Fruit fly (Drosophila melanogaster) whole organism, embryonic: Measurements from ENCODE around the gene ninaE.
A peak's percentile ranks its signal among the peaks of the same experiment; 100 is the strongest.

Source experiments
- Adf1 ChIP-seq: fragments of 200-800 bp; sonication (Bioruptor generic); IDR thresholded peaks from 2 replicates; pipeline ENCODE4 v1.3.6; 2022; ENCODE audit warnings: missing biosample characterization, missing genetic modification characterization
- Aef1 ChIP-seq: fragments of 200-800 bp; sonication (Bioruptor generic); IDR thresholded peaks from 3 replicates; pipeline ENCODE4 v1.3.6; 2022; ENCODE audit warnings: missing biosample characterization, missing genetic modification characterization
- BtbVII ChIP-seq: fragments of 200-800 bp; sonication (Bioruptor generic); optimal IDR thresholded peaks from 3 replicates; lab custom pipeline; 2017; ENCODE audit warnings: missing biosample characterization, mild to moderate bottlenecking, missing genetic modification characterization
- Bteb2 ChIP-seq: fragments of 200-800 bp; sonication (Bioruptor generic); optimal IDR thresholded peaks from 2 replicates; lab custom pipeline; 2016; ENCODE audit warnings: missing biosample characterization, missing genetic modification characterization
- CG10274 ChIP-seq: fragments of 200-800 bp; sonication (Bioruptor generic); optimal IDR thresholded peaks from 3 replicates; lab custom pipeline; 2017; ENCODE audit warnings: missing biosample characterization, mild to moderate bottlenecking, missing genetic modification characterization
- CG12942 ChIP-seq: fragments of 200-800 bp; sonication (Bioruptor generic); optimal IDR thresholded peaks from 3 replicates; lab custom pipeline; 2016; ENCODE audit warnings: missing biosample characterization, missing genetic modification characterization
- CG13775 ChIP-seq: fragments of 200-800 bp; sonication (Bioruptor generic); optimal IDR thresholded peaks from 3 replicates; lab custom pipeline; 2017; ENCODE audit warnings: missing biosample characterization, mild to moderate bottlenecking, missing genetic modification characterization
- CG15073 ChIP-seq: fragments of 200-800 bp; sonication (Bioruptor generic); optimal IDR thresholded peaks from 2 replicates; lab custom pipeline; 2016; ENCODE audit warnings: missing biosample characterization, missing genetic modification characterization
- CG15696 ChIP-seq: fragments of 200-800 bp; sonication (Bioruptor generic); optimal IDR thresholded peaks from 2 replicates; lab custom pipeline; 2019; ENCODE audit warnings: missing biosample characterization, mild to moderate bottlenecking, missing genetic modification characterization, moderate library complexity
- CG1647 ChIP-seq: fragments of 200-800 bp; sonication (Bioruptor generic); optimal IDR thresholded peaks from 3 replicates; lab custom pipeline; 2016; ENCODE audit warnings: missing biosample characterization, missing genetic modification characterization
- CG16779 ChIP-seq: fragments of 200-800 bp; sonication (Bioruptor generic); IDR thresholded peaks from 2 replicates; pipeline ENCODE4 v1.3.6; 2022; ENCODE audit warnings: missing biosample characterization, missing genetic modification characterization
- CG2202 ChIP-seq: fragments of 200-800 bp; sonication (Bioruptor generic); optimal IDR thresholded peaks from 2 replicates; lab custom pipeline; 2018; ENCODE audit warnings: missing biosample characterization, mild to moderate bottlenecking, missing genetic modification characterization
- CG30020 ChIP-seq: fragments of 200-800 bp; optimal IDR thresholded peaks from 2 replicates; lab custom pipeline; 2019; ENCODE audit warnings: missing biosample characterization, mild to moderate bottlenecking, missing genetic modification characterization, moderate library complexity
- CG34422 ChIP-seq: fragments of 200-800 bp; sonication (Bioruptor generic); IDR thresholded peaks from 3 replicates; pipeline ENCODE4 v1.3.6; 2022; ENCODE audit warnings: missing biosample characterization, missing genetic modification characterization
- CG3838 ChIP-seq: fragments of 200-800 bp; sonication (Bioruptor generic); optimal IDR thresholded peaks from 3 replicates; lab custom pipeline; 2016; ENCODE audit warnings: missing biosample characterization, missing genetic modification characterization
- CG6175 ChIP-seq: fragments of 200-800 bp; sonication (Bioruptor generic); IDR thresholded peaks from 3 replicates; pipeline ENCODE4 v1.3.6; 2022; ENCODE audit warnings: missing biosample characterization, missing genetic modification characterization
- CG6765 ChIP-seq: fragments of 200-800 bp; sonication (Bioruptor generic); optimal IDR thresholded peaks from 3 replicates; lab custom pipeline; 2017; ENCODE audit warnings: missing biosample characterization, mild to moderate bottlenecking, missing genetic modification characterization
- CG7745 ChIP-seq: fragments of 200-800 bp; sonication (Bioruptor generic); optimal IDR thresholded peaks from 2 replicates; lab custom pipeline; 2018; ENCODE audit warnings: missing biosample characterization, mild to moderate bottlenecking, missing genetic modification characterization, moderate library complexity
- CG7928 ChIP-seq: fragments of 200-800 bp; sonication (Bioruptor generic); optimal IDR thresholded peaks from 2 replicates; lab custom pipeline; 2017; ENCODE audit warnings: missing biosample characterization, mild to moderate bottlenecking, missing genetic modification characterization
- CG7987 ChIP-seq: fragments of 200-800 bp; sonication (Bioruptor generic); optimal IDR thresholded peaks from 2 replicates; lab custom pipeline; 2018; ENCODE audit warnings: missing biosample characterization, mild to moderate bottlenecking, missing genetic modification characterization, moderate library complexity
- CG8924 ChIP-seq: fragments of 200-800 bp; optimal IDR thresholded peaks from 3 replicates; lab custom pipeline; 2019; ENCODE audit warnings: missing biosample characterization, mild to moderate bottlenecking, missing genetic modification characterization, moderate library complexity
- CG9609 ChIP-seq: fragments of 200-800 bp; sonication (Bioruptor generic); optimal IDR thresholded peaks from 3 replicates; lab custom pipeline; 2016; ENCODE audit warnings: missing biosample characterization, missing genetic modification characterization
- D19B ChIP-seq: fragments of 200-800 bp; sonication (Bioruptor generic); optimal IDR thresholded peaks from 2 replicates; lab custom pipeline; 2017; ENCODE audit warnings: missing biosample characterization, mild to moderate bottlenecking, missing genetic modification characterization
- Dek ChIP-seq: fragments of 200-800 bp; sonication (Bioruptor generic); optimal IDR thresholded peaks from 3 replicates; lab custom pipeline; 2019; ENCODE audit warnings: missing biosample characterization, mild to moderate bottlenecking, missing genetic modification characterization, moderate library complexity
- Dll ChIP-seq: fragments of 200-800 bp; sonication (Bioruptor generic); IDR thresholded peaks from 4 replicates; pipeline ENCODE4 v1.3.6; 2022; ENCODE audit warnings: missing biosample characterization, missing genetic modification characterization; ENCODE audit not compliant: partially characterized antibody
- Drgx ChIP-seq: fragments of 200-800 bp; sonication (Bioruptor generic); IDR thresholded peaks from 2 replicates; pipeline ENCODE4 v1.3.6; 2022; ENCODE audit warnings: missing biosample characterization, missing genetic modification characterization
- HLHmδ ChIP-seq: fragments of 200-800 bp; sonication (Bioruptor generic); optimal IDR thresholded peaks from 2 replicates; lab custom pipeline; 2018; ENCODE audit warnings: missing biosample characterization, mild to moderate bottlenecking, missing genetic modification characterization, moderate library complexity
- Lhr ChIP-seq: fragments of 200-800 bp; sonication (Bioruptor generic); optimal IDR thresholded peaks from 3 replicates; lab custom pipeline; 2017; ENCODE audit warnings: mild to moderate bottlenecking, missing biosample characterization, missing genetic modification reagents, missing genetic modification characterization
- Meics ChIP-seq: fragments of 200-800 bp; sonication (Bioruptor generic); optimal IDR thresholded peaks from 2 replicates; lab custom pipeline; 2017; ENCODE audit warnings: missing biosample characterization, mild to moderate bottlenecking, missing genetic modification characterization
- Mrtf ChIP-seq: fragments of 200-800 bp; sonication (Bioruptor generic); IDR thresholded peaks from 3 replicates; pipeline ENCODE4 v1.3.6; 2022; ENCODE audit warnings: missing biosample characterization, missing genetic modification characterization
- Oli ChIP-seq: fragments of 200-800 bp; sonication (Bioruptor generic); optimal IDR thresholded peaks from 2 replicates; lab custom pipeline; 2018; ENCODE audit warnings: missing biosample characterization, mild to moderate bottlenecking, missing genetic modification characterization, moderate library complexity
- Scr ChIP-seq: fragments of 200-800 bp; sonication (Bioruptor generic); IDR thresholded peaks from 2 replicates; pipeline ENCODE4 v1.3.6; 2022; ENCODE audit warnings: missing biosample characterization, missing genetic modification characterization; ENCODE audit not compliant: partially characterized antibody
- Stat92E ChIP-seq, 3 experiments: fragments of >200 bp in 2 of 3; fragments of 200-800 bp in 1 of 3; sonication (Bioruptor generic) in 1 of 3; optimal IDR thresholded peaks; 2 replicates each; lab custom pipeline; 2017 to 2019; ENCODE audit warnings: missing biosample characterization in 3 of 3, missing genetic modification characterization in 3 of 3, mild to moderate bottlenecking in 1 of 3, moderate library complexity in 1 of 3
- al ChIP-seq: fragments of 200-800 bp; sonication (Bioruptor generic); IDR thresholded peaks from 2 replicates; pipeline ENCODE4 v1.3.6; 2022; ENCODE audit warnings: missing biosample characterization, missing genetic modification characterization
- br ChIP-seq: fragments of >200 bp; optimal IDR thresholded peaks from 2 replicates; lab custom pipeline; 2017
- chm ChIP-seq: fragments of 200-800 bp; sonication (Bioruptor generic); IDR thresholded peaks from 2 replicates; pipeline ENCODE4 v1.3.6; 2022; ENCODE audit warnings: missing biosample characterization, missing genetic modification characterization
- dmrt11E ChIP-seq: fragments of 200-800 bp; sonication (Bioruptor generic); optimal IDR thresholded peaks from 3 replicates; lab custom pipeline; 2018; ENCODE audit warnings: missing biosample characterization, mild to moderate bottlenecking, missing genetic modification characterization, moderate library complexity
- en ChIP-seq: fragments of 200-800 bp; sonication (Bioruptor generic); optimal IDR thresholded peaks from 2 replicates; lab custom pipeline; 2016; ENCODE audit warnings: missing biosample characterization, missing genetic modification characterization
- insv ChIP-seq, 2 experiments: fragments of 200-800 bp; sonication (Bioruptor generic); optimal IDR thresholded peaks; 3 replicates each; lab custom pipeline; 2016 to 2018; ENCODE audit warnings: missing biosample characterization in 2 of 2, missing genetic modification characterization in 2 of 2
- kay ChIP-seq: fragments of 200-800 bp; sonication (Bioruptor generic); optimal IDR thresholded peaks from 2 replicates; lab custom pipeline; 2016; ENCODE audit warnings: missing biosample characterization, missing genetic modification characterization
- ken ChIP-seq: fragments of 200-800 bp; sonication (Bioruptor generic); IDR thresholded peaks from 3 replicates; pipeline ENCODE4 v1.3.6; 2022; ENCODE audit warnings: missing biosample characterization, missing genetic modification characterization
- mld ChIP-seq: fragments of 200-800 bp; sonication (Bioruptor generic); IDR thresholded peaks from 3 replicates; pipeline ENCODE4 v1.3.6; 2022; ENCODE audit warnings: missing biosample characterization, missing genetic modification characterization; ENCODE audit not compliant: partially characterized antibody
- sisA ChIP-seq: fragments of 200-800 bp; sonication (Bioruptor generic); IDR thresholded peaks from 2 replicates; pipeline ENCODE4 v1.3.6; 2022; ENCODE audit warnings: missing biosample characterization, missing genetic modification characterization
- slbo ChIP-seq: fragments of 200-800 bp; sonication (Bioruptor generic); IDR thresholded peaks from 2 replicates; pipeline ENCODE4 v1.3.6; 2022; ENCODE audit warnings: missing biosample characterization, missing genetic modification characterization
- ssp ChIP-seq: fragments of 200-800 bp; sonication (Bioruptor generic); IDR thresholded peaks from 2 replicates; pipeline ENCODE4 v1.3.6; 2022; ENCODE audit warnings: missing biosample characterization, missing genetic modification characterization
- twi ChIP-seq: fragments of 200-800 bp; optimal IDR thresholded peaks from 2 replicates; lab custom pipeline; 2019; ENCODE audit warnings: missing biosample characterization, mild to moderate bottlenecking, missing genetic modification characterization, moderate library complexity
- wek ChIP-seq: fragments of 200-800 bp; sonication (Bioruptor generic); optimal IDR thresholded peaks from 3 replicates; lab custom pipeline; 2018; ENCODE audit warnings: missing biosample characterization, mild to moderate bottlenecking, missing genetic modification characterization, moderate library complexity
- wor ChIP-seq: fragments of 200-800 bp; sonication (Bioruptor generic); IDR thresholded peaks from 2 replicates; pipeline ENCODE4 v1.3.6; 2022; ENCODE audit warnings: missing biosample characterization, missing genetic modification characterization

Gene ninaE

DNA sequence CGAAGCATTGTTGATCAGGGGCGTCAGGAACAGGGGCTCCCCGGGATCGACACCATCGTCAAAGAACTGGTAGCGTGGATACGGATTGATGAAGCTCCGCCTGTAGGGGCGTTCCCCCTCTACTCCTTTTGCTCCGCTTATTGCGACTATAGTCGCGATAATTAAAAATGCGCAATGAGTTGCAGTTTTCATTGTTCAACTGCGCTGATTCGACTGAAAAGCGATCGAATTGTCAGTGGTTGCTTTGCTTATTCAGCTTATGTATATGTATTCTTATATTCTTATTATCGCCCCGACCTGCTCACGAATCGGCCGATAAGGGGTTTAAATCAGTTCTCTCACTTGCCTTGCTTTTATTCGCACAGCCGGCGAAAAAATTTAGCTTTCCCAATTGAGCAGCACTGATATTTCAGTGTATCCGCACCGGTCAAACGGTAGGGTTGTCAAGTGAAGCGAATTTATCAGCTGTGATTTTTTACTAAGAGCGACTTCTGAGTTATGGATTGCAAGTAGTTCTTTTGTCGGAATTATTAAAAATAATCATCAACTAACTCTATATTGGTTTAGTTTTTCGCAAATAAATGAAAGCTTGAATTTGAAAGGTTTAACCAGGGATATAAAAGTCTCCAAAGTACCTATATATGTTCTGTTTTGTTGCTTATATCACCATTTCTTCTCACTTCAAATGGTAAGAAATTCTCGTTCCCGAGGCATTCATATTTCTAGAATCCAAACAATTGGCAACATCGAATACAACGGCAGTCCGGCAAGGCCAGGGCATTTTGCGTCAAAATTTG lies 23.8 kb downstream of the ninaE start, which contains the start of the genes CG4572 and CG4686 (continued):
- peak; percentile 85 for TF ChIP-seq CG34422 (GFP tag; lab: Robert Waterston, UW)
- TF ChIP-seq mld (GFP tag; lab: Robert Waterston, UW) = no peak
- peak; percentile 48 for TF ChIP-seq Lhr (GFP tag; lab: Kevin White, UChicago)
- TF ChIP-seq Meics (GFP tag; lab: Kevin White, UChicago) = peak; percentile 81
- TF ChIP-seq Adf1 (GFP tag; lab: Robert Waterston, UW) = peak; percentile 51; the same call in 1 of the 2 replicates
- peak; percentile 32 for TF ChIP-seq CG7928 (GFP tag; lab: Kevin White, UChicago)
- no peak for TF ChIP-seq CG15073 (GFP tag; lab: Kevin White, UChicago)
- peak; percentile 56; the same call in 1 of the 4 replicates for TF ChIP-seq Dll (GFP tag; lab: Robert Waterston, UW)
- TF ChIP-seq en (GFP tag; lab: Kevin White, UChicago) = peak; percentile 44
- TF ChIP-seq D19B (GFP tag; lab: Kevin White, UChicago) = peak; percentile 56
- TF ChIP-seq ken (GFP tag; lab: Robert Waterston, UW) = peak; percentile 54; the same call in 1 of the 3 replicates
- peak; percentile 71 for TF ChIP-seq CG9609 (GFP tag; lab: Kevin White, UChicago)
- TF ChIP-seq CG30020 (tag; lab: Kevin White, UChicago) = peak; percentile 68
- no peak; the same call in 2 of the 3 replicates for TF ChIP-seq Mrtf (GFP tag; lab: Robert Waterston, UW)
- TF ChIP-seq CG6175 (GFP tag; lab: Robert Waterston, UW) = peak; percentile 44; the same call in 1 of the 3 replicates
- peak; percentile 75 for TF ChIP-seq slbo (GFP tag; lab: Robert Waterston, UW)
- no peak for TF ChIP-seq HLHmδ (GFP tag; lab: Kevin White, UChicago)
- TF ChIP-seq BtbVII (GFP tag; lab: Kevin White, UChicago) = peak; percentile 53
- TF ChIP-seq CG10274 (GFP tag; lab: Kevin White, UChicago) = peak; percentile 69
- TF ChIP-seq CG13775 (GFP tag; lab: Kevin White, UChicago) = peak; percentile 74
- TF ChIP-seq Scr = peak; percentile 37; the same call in 1 of the 2 replicates
- TF ChIP-seq CG12942 (GFP tag; lab: Kevin White, UChicago) = peak; percentile 73
- peak; percentile 61 for TF ChIP-seq sisA
- TF ChIP-seq dmrt11E = peak; percentile 47
- peak in 1 of 2 experiments; percentile 54 for TF ChIP-seq insv (GFP tag; optimal IDR thresholded peaks at IDR 0.05; lab: Kevin White, UChicago)
- peak; percentile 87 for TF ChIP-seq CG15696 (tag; lab: Kevin White, UChicago)
- no peak for TF ChIP-seq kay (GFP tag; lab: Kevin White, UChicago)
- peak; percentile 85 for TF ChIP-seq CG1647 (GFP tag; lab: Kevin White, UChicago)
- peak; percentile 21 for TF ChIP-seq CG2202 (tag; lab: Kevin White, UChicago)
- TF ChIP-seq CG6765 = peak; percentile 42
- TF ChIP-seq Aef1 (GFP tag; lab: Robert Waterston, UW) = peak; percentile 82
- TF ChIP-seq CG16779 = no peak
- peak; percentile 72 for TF ChIP-seq Dek (tag; lab: Kevin White, UChicago)
- no peak for TF ChIP-seq br
- TF ChIP-seq chm (GFP tag; lab: Robert Waterston, UW) = no peak; the same call in 1 of the 2 replicates
- peak; percentile 83 for TF ChIP-seq al (GFP tag; lab: Robert Waterston, UW)
- TF ChIP-seq CG3838 (GFP tag; lab: Kevin White, UChicago) = peak; percentile 11
- peak; percentile 78 for TF ChIP-seq ssp (GFP tag; lab: Robert Waterston, UW)
- TF ChIP-seq Bteb2 = peak; percentile 67
- TF ChIP-seq CG7745 (tag; lab: Kevin White, UChicago) = no peak
- TF ChIP-seq twi (tag; lab: Kevin White, UChicago) = peak; percentile 66
- TF ChIP-seq CG8924 (tag; lab: Kevin White, UChicago) = peak; percentile 70
- TF ChIP-seq wor = peak; percentile 40; the same call in 1 of the 2 replicates
- TF ChIP-seq CG7987 (GFP tag; lab: Kevin White, UChicago) = peak; percentile 7
- peak; percentile 79 for TF ChIP-seq Drgx (GFP tag; lab: Robert Waterston, UW)
- peak; percentile 70 for TF ChIP-seq Oli (tag; lab: Kevin White, UChicago)
- TF ChIP-seq wek = no peak
- TF ChIP-seq Stat92E (GFP tag; optimal IDR thresholded peaks at IDR 0.05; lab: Kevin White, UChicago) = peak in 1 of 3 experiments; percentile 14
